Worm (Caenorhabditis elegans): ENCODE measurements around the gene Y48A5A.1.

DNA sequence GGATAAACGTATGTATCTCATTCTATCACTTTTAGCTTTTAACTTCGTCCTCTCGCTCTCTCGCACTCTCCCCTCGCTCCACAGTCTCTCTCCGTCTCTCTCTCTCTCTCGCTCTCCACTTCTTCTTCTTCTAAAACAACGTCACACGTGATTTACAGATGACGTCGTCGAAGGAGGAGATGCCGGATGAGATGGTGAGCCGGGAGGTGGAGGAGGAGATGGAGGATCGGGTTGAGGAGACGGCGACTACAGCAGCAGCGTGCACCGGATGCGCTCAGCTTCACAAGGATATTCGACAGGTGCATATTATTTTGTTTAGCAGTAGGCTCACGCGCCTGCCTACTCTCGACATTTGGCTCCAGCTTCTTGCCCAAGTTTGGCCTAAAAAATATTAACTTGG is 47.5 kb upstream of the Y48A5A.1 start, which contains the start of gene elt-6:
- TF ChIP-seq fkh-10 (GFP tag; optimal IDR thresholded peaks at IDR 0.05) (no peak), nhr-12 (tag; optimal IDR thresholded peaks at IDR 0.05) (no peak), nhr-28 (tag; optimal IDR thresholded peaks at IDR 0.05) (no peak), mdl-1 (tag; optimal IDR thresholded peaks at IDR 0.05) (no peak), aly-2 (tag; optimal IDR thresholded peaks at IDR 0.05) (no peak), unc-39 (tag; optimal IDR thresholded peaks at IDR 0.05) (no peak), nhr-23 (tag; optimal IDR thresholded peaks at IDR 0.05) (no peak), pha-4 (tag; optimal IDR thresholded peaks at IDR 0.05) (no peak), snpc-4 (tag; optimal IDR thresholded peaks at IDR 0.05) (no peak)

Data from whole organism, L3 larva.